Worm (Caenorhabditis elegans) whole organism, midembryonic: Measurements from ENCODE around the gene Y75B8A.44.

ENCODE experiments used
- T22C8.4 ChIP-seq: fragments of 200-800 bp; sonication (Bioruptor generic); IDR thresholded peaks from 2 replicates; pipeline ENCODE4 v1.3.6; 2022; ENCODE audit warnings: missing genetic modification characterization, missing compliant biosample characterization
- cog-1 ChIP-seq: sonication (generic microtip); optimal IDR thresholded peaks from 2 replicates; lab custom pipeline; 2016; ENCODE audit warnings: missing genetic modification characterization, missing compliant biosample characterization
- flt-1 ChIP-seq: fragments of 200-800 bp; sonication (Bioruptor generic); IDR thresholded peaks from 2 replicates; pipeline ENCODE4 v1.3.6; 2022; ENCODE audit warnings: missing genetic modification characterization, missing compliant biosample characterization
- klf-2 ChIP-seq: fragments of 200-800 bp; sonication (Bioruptor generic); conservative IDR thresholded peaks from 2 replicates; pipeline ENCODE4 v1.3.6; 2022; ENCODE audit warnings: missing genetic modification reagents, missing genetic modification characterization, missing compliant biosample characterization
- med-1 ChIP-seq: sonication (generic microtip); optimal IDR thresholded peaks from 2 replicates; lab custom pipeline; 2017; ENCODE audit warnings: missing genetic modification characterization, mild to moderate bottlenecking, missing compliant biosample characterization, antibody characterized with exemption, missing genetic modification reagents; ENCODE audit not compliant: insufficient read depth
- ref-1 ChIP-seq: fragments of 200-800 bp; sonication (Bioruptor generic); conservative IDR thresholded peaks from 2 replicates; pipeline ENCODE4 v1.3.6; 2022; ENCODE audit warnings: missing genetic modification reagents, missing genetic modification characterization, missing compliant biosample characterization
- tab-1 ChIP-seq: fragments of 200-800 bp; sonication (Bioruptor generic); IDR thresholded peaks from 2 replicates; pipeline ENCODE4 v1.3.6; 2022; ENCODE audit warnings: missing genetic modification characterization, missing compliant biosample characterization
- ztf-23 ChIP-seq: fragments of 200-800 bp; sonication (Bioruptor generic); IDR thresholded peaks from 2 replicates; pipeline ENCODE4 v1.3.6; 2022; ENCODE audit warnings: missing genetic modification reagents, missing genetic modification characterization, missing compliant biosample characterization
- ztf-29 ChIP-seq: fragments of 200-800 bp; sonication (Bioruptor generic); IDR thresholded peaks from 2 replicates; pipeline ENCODE4 v1.3.6; 2022; ENCODE audit warnings: missing genetic modification reagents, missing genetic modification characterization, missing compliant biosample characterization

The Y75B8A.44 gene

DNA sequence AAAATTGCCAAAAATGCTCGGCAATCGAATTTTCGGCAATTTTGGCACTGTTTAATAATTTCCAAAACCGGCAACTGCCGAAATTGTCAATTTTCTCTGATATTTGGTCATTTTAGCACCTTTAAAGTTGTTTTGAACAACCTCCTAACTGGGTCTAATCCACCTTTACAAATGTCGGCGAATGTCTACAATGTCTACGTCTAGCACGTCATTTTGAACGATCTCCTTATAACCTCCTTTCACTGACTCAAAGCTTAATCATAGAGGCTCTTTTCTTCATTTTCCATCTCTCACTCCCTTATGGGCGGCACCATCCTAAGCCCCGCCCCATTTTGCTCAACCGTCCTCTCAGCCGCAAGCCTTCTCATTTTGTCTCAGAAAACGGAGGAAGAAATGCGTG lies at the start of gene Y75B8A.44:
Gene Y75B8A.44, plus strand, starts transcription at position 301 of the 400 bp plus-strand sequence.
- TF ChIP-seq T22C8.4 (no peak), klf-2 (GFP tag; lab: Robert Waterston, UW) (no peak), ztf-29 (GFP tag; lab: Robert Waterston, UW) (no peak), cog-1 (tag; lab: Kevin White, UChicago) (no peak), tab-1 (GFP tag; lab: Robert Waterston, UW) (no peak), flt-1 (no peak), med-1 (GFP tag; lab: Kevin White, UChicago) (no peak), ztf-23 (no peak), ref-1 (GFP tag; lab: Robert Waterston, UW) (no peak)

DNA sequence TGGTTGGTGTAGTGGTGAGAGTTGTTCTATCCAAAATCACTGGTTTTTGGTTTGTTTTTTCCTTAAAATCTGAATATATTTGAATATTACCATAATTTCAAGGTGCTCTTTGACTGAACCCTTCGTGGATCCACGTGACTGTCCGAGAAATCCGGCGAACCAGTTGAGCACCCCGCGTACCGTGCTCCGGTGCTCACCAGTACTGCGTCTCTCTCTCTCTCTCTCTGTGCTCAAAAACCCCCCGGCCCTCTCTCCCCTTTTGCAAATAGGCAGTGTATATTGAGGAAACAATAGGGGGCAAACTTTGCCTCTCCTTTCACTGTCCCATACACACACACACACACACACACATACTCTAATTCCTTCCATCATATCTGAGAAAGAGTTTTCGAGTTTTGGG lies 44.3 kb upstream of the Y75B8A.44 start:
- TF ChIP-seq tab-1 (GFP tag; lab: Robert Waterston, UW) (no peak), med-1 (GFP tag; lab: Kevin White, UChicago) (no peak), ztf-23 (no peak), T22C8.4 (no peak), cog-1 (tag; lab: Kevin White, UChicago) (no peak), klf-2 (GFP tag; lab: Robert Waterston, UW) (no peak), ref-1 (GFP tag; lab: Robert Waterston, UW) (no peak), flt-1 (no peak), ztf-29 (GFP tag; lab: Robert Waterston, UW) (no peak)

DNA sequence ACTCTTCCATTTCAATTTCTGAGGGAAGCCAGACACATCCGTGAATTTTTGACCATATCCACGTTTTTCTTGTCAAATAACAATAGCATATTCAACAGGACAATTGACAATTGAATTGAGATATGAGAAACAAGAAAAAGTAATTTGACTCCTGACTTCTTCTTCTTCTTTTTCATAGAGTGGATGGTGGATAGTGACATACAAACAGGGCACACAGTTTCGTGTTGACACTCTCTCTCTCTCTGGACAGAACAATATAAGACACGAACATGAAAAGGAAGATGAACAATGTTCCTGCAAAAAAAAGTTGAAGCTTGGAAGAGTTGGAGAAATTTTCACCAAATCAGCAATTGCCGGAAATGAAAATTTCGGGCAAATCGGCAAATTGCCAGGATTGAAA lies 43.2 kb upstream of the Y75B8A.44 start:
- TF ChIP-seq ref-1 (GFP tag; lab: Robert Waterston, UW) (no peak), med-1 (GFP tag; lab: Kevin White, UChicago) (no peak), T22C8.4 (no peak), tab-1 (GFP tag; lab: Robert Waterston, UW) (no peak), cog-1 (tag; lab: Kevin White, UChicago) (no peak), klf-2 (GFP tag; lab: Robert Waterston, UW) (no peak), flt-1 (no peak), ztf-23 (no peak)

DNA sequence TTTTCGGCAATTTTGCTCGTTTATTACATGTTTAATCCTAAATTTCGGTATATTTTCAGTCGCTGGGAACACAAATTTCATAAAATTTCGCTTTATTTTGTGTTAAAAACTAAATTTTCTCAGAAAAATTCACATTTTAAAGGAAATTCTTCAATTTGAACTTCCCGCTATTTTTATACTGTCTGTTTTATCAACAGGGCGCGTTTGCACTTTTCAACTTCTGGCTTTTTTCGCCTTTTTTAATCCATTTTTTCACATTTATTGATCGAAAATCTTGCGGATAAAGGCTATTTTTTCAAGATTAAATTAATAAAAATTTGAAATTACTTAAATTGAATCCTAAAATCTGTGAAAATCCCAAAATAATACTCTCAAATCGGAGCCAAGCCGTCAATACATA lies 42.1 kb upstream of the Y75B8A.44 start:
- TF ChIP-seq cog-1 (tag; lab: Kevin White, UChicago) = no peak

DNA sequence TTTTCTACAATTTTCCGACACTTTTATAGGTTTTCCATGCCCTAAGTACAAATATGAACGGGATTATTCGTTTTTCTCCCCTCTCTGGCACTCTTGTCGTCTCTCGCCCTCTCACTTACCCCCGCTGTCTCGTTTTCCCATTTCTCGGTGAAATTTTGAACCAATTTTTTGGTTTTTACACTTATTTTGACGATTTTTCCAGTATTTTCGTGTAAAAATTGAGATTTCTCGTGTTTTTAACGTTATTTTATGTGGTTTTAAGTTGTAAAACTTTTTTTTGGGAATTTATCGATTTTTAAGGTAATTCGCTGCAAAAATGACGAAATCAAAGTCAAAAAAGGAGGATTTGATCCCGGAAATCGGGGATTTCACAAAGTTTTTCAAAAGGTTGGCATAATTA lies 41.7 kb upstream of the Y75B8A.44 start, which contains the start of gene Y75B8A.7:
Gene Y75B8A.7, plus strand, starts transcription at position 301 of the 400 bp plus-strand sequence.
- TF ChIP-seq T22C8.4 (0 out of 2 replicates have a peak, but pooled peaks have one; percentile 29), cog-1 (tag; lab: Kevin White, UChicago) (no peak)

DNA sequence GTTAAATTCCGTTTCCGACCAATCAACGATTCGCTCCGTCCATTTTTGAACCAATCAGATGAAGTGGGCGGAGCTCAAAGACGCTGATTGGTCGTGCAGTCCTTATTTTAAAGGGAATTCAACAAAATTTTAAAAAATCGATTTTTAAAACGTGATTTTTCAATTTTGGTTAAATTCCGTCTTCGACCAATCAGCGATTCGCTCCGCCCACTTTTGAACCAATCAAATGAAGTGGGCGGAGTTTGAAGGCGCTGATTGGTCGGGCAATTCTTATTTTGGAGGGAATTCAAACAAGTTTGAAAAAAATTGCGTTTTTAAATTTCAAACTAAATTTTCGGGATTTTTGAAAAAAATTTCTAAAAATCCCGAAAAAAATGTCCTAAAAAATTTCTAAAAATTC lies 40.8 kb upstream of the Y75B8A.44 start:
- no peak for TF ChIP-seq ztf-29 (GFP tag; lab: Robert Waterston, UW)
- no peak for TF ChIP-seq klf-2 (GFP tag; lab: Robert Waterston, UW)

DNA sequence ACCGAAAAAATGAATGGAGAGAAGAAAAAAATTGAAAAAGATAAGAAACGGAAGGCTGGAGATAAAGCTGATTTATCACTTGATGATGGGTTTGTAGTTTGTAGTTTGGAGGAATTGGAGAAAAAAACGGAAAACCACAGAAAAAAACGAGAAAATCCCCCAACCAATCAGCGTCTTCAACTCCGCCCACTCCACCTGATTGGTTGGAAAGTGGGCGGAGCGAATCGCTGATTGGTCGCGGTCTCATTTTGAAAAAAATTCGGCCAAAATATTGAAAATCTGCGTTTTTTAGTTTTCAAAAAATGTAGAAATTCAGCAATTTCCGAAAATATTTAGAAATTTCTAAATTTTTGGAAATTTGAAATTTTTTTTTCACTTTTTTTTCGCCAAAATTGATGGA lies 38.5 kb upstream of the Y75B8A.44 start:
- TF ChIP-seq ref-1 (GFP tag; lab: Robert Waterston, UW) = no peak
- no peak for TF ChIP-seq T22C8.4
- TF ChIP-seq med-1 (GFP tag; lab: Kevin White, UChicago) = no peak
- no peak for TF ChIP-seq cog-1 (tag; lab: Kevin White, UChicago)
- TF ChIP-seq ztf-29 (GFP tag; lab: Robert Waterston, UW) = no peak
- no peak for TF ChIP-seq flt-1
- TF ChIP-seq ztf-23 = no peak
- TF ChIP-seq klf-2 (GFP tag; lab: Robert Waterston, UW) = no peak
- TF ChIP-seq tab-1 (GFP tag; lab: Robert Waterston, UW) = no peak

DNA sequence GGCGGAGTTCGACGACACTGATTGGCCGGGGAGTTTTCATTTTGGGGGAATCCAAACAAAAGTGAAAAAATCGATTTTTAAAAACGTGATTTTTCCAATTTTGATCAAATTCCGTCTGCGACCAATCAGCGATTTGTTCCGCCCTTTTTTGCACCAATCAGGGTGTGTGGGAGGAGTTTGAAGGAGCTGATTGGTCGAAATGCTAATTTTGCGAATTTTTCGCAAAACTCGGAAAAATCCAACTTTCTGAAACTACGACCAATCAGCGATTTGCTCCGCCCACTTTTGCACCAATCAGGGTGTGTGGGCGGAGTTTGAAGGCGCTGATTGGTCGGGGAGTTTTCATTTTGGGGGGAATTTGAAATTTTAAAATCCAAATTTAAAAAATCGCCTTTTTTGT lies 37.7 kb upstream of the Y75B8A.44 start:
- no peak for TF ChIP-seq med-1 (GFP tag; lab: Kevin White, UChicago)
- TF ChIP-seq cog-1 (tag; lab: Kevin White, UChicago) = no peak
- no peak for TF ChIP-seq ztf-23
- TF ChIP-seq ref-1 (GFP tag; lab: Robert Waterston, UW) = no peak
- TF ChIP-seq flt-1 = 0 out of 2 replicates have a peak, but pooled peaks have one; percentile 9
- TF ChIP-seq ztf-29 (GFP tag; lab: Robert Waterston, UW) = no peak
- TF ChIP-seq T22C8.4 = no peak
- TF ChIP-seq tab-1 (GFP tag; lab: Robert Waterston, UW) = no peak

DNA sequence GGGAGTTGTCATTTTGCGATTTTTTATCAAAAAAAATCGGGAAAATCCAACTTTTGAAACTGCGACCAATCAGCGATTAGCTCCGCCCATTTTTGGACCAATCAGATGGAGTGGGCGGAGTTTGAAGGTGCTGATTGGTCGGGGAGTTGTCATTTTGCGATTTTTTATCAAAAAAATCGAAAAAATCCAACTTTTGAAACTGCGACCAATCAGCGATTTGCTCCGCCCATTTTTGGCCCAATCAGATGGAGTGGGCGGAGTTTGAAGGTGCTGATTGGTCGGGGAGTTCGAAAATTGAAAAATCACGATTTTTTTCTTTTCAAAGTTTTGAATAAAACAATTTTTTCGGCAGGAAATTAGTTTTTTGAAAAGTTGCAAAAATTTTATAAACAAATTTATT lies 36.7 kb upstream of the Y75B8A.44 start:
- TF ChIP-seq klf-2 (GFP tag; lab: Robert Waterston, UW) = no peak
- TF ChIP-seq flt-1 = no peak
- TF ChIP-seq cog-1 (tag; lab: Kevin White, UChicago) = no peak
- no peak for TF ChIP-seq T22C8.4
- TF ChIP-seq tab-1 (GFP tag; lab: Robert Waterston, UW) = no peak
- TF ChIP-seq ref-1 (GFP tag; lab: Robert Waterston, UW) = no peak
- TF ChIP-seq med-1 (GFP tag; lab: Kevin White, UChicago) = no peak
- TF ChIP-seq ztf-23 = no peak
- TF ChIP-seq ztf-29 (GFP tag; lab: Robert Waterston, UW) = no peak

DNA sequence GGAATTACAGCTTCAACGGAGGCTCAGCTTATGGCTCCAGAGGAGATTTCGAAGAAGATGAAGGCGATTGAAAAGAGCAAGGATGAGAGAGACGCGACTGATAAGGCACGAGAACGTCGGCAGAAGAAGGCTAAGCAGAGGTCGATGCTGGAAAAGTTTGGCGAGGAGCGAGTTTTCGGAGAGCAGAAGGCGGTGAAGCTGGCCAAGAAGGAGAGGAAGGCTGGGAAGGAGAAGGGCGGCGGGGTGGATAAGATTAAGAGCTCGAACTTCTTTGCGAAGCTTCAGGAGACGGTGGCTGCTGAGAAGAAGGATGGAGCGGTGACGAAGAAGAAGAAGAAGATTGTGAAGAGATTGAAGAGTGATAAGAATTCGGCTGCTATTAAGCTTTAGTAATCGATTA lies 35.1 kb upstream of the Y75B8A.44 start:
- TF ChIP-seq flt-1 = 0 out of 2 replicates have a peak, but pooled peaks have one; percentile 31
- TF ChIP-seq klf-2 (GFP tag; lab: Robert Waterston, UW) = no peak

DNA sequence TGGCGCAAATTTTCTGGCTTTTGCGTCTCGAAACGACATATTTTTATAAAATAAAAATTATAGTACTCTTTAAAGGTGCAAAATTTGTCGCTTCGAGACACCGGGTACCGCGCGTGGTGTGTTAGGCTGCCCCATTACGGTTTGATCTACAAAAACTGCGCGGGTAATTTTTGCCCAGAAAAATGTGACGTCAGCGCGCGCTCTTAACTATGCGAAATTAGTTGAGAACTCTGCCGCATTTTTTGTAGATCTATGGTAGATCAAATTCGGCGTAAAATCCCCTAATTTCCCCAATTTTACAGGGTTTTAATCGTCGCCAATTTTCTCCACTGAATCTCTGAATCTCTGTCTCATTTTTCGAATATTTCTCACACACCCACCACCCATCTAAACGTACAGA lies 33.8 kb upstream of the Y75B8A.44 start, which contains the start of gene Y75B8A.8:
Gene Y75B8A.8, plus strand, starts transcription at position 301 of the 400 bp plus-strand sequence.
- TF ChIP-seq flt-1 (no peak), ref-1 (GFP tag; lab: Robert Waterston, UW) (no peak), T22C8.4 (no peak), ztf-23 (no peak), cog-1 (tag; lab: Kevin White, UChicago) (no peak), ztf-29 (GFP tag; lab: Robert Waterston, UW) (no peak), klf-2 (GFP tag; lab: Robert Waterston, UW) (no peak), tab-1 (GFP tag; lab: Robert Waterston, UW) (no peak), med-1 (GFP tag; lab: Kevin White, UChicago) (no peak)
